Worm (Caenorhabditis elegans) whole organism, early embryonic: Measurements from ENCODE around the gene acaa-2.

ENCODE experiments used
- F13C5.2 ChIP-seq: sonication (generic microtip); optimal IDR thresholded peaks from 2 replicates; lab custom pipeline; 2017; ENCODE audit warnings: mild to moderate bottlenecking, missing genetic modification characterization, inconsistent platforms, missing compliant biosample characterization
- aly-1 ChIP-seq: sonication (generic microtip); optimal IDR thresholded peaks from 2 replicates; lab custom pipeline; 2016; ENCODE audit warnings: missing genetic modification characterization, missing compliant biosample characterization
- ama-1 ChIP-seq: fragments of 150-350 bp; optimal IDR thresholded peaks from 2 replicates; lab custom pipeline; 2014
- ceh-36 ChIP-seq: sonication (generic microtip); optimal IDR thresholded peaks from 2 replicates; lab custom pipeline; 2016; ENCODE audit warnings: missing genetic modification characterization, inconsistent platforms, missing compliant biosample characterization
- flt-1 ChIP-seq: fragments of 200-800 bp; sonication (Bioruptor generic); IDR thresholded peaks from 2 replicates; pipeline ENCODE4 v1.3.6; 2022; ENCODE audit warnings: missing genetic modification characterization, missing compliant biosample characterization
- hmbx-1 ChIP-seq: sonication (generic microtip); optimal IDR thresholded peaks from 2 replicates; lab custom pipeline; 2016; ENCODE audit warnings: mild to moderate bottlenecking, missing genetic modification characterization, missing compliant biosample characterization
- hmg-4 ChIP-seq: fragments of 200-800 bp; sonication (Bioruptor generic); optimal IDR thresholded peaks from 2 replicates; lab custom pipeline; 2018; ENCODE audit warnings: mild to moderate bottlenecking, missing genetic modification characterization, missing compliant biosample characterization
- sea-1 ChIP-seq: fragments of 200-800 bp; sonication (Bioruptor generic); conservative IDR thresholded peaks from 2 replicates; pipeline ENCODE4 v1.3.6; 2022; ENCODE audit warnings: missing genetic modification characterization, missing compliant biosample characterization
- tbx-37 ChIP-seq: fragments of 200-800 bp; sonication (Bioruptor generic); conservative IDR thresholded peaks from 2 replicates; pipeline ENCODE4 v1.3.6; 2022; ENCODE audit warnings: missing genetic modification reagents, missing genetic modification characterization, missing compliant biosample characterization

DNA sequence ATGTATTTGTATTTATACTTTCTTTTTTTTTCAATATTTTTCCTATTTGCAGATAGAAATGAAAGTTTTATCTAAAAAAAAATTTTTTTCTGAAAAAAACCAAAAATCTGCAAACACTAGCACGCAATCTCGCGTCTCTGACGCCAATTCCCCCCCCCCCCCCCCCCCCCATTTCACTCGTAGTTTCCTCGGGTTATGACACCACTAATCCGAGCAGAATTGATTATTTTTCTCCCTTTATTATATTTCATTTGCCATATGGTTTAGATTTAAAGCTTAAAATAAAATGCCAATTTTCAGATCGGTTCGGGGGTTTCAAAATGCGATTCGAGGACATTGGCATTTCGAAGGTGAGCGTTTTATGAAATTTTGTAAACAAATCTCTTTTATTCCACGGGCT lies 2.0 kb downstream of the acaa-2 start, which contains the start of gene mtm-6:
- no peak for TF ChIP-seq aly-1 (tag; lab: Kevin White, UChicago)
- TF ChIP-seq ceh-36, result no peak
- TF ChIP-seq ama-1 (lab: Kevin White, UChicago), result no peak
- TF ChIP-seq tbx-37 (GFP tag; lab: Robert Waterston, UW), result no peak
- TF ChIP-seq F13C5.2, result no peak
- TF ChIP-seq hmg-4 (GFP tag; lab: Kevin White, UChicago), result no peak
- no peak for TF ChIP-seq hmbx-1 (tag; lab: Kevin White, UChicago)
- TF ChIP-seq sea-1 (GFP tag; lab: Robert Waterston, UW), result no peak
- no peak for TF ChIP-seq flt-1 (GFP tag; lab: Robert Waterston, UW)
